Fruit fly (Drosophila melanogaster) whole organism, embryonic: ENCODE measurements around the gene CG6739.

Experiments
- BtbVII ChIP-seq: fragments of 200-800 bp; sonication (Bioruptor generic); optimal IDR thresholded peaks from 3 replicates; lab custom pipeline; 2017; ENCODE audit warnings: missing biosample characterization, mild to moderate bottlenecking, missing genetic modification characterization
- CG10543 ChIP-seq: fragments of 200-800 bp; sonication (Bioruptor generic); optimal IDR thresholded peaks from 3 replicates; lab custom pipeline; 2017; ENCODE audit warnings: missing biosample characterization, mild to moderate bottlenecking, missing genetic modification characterization, moderate library complexity
- CG11398 ChIP-seq: fragments of 200-800 bp; sonication (Bioruptor generic); optimal IDR thresholded peaks from 2 replicates; lab custom pipeline; 2016; ENCODE audit warnings: missing biosample characterization, missing genetic modification characterization
- CG14014 ChIP-seq: fragments of 200-800 bp; sonication (Bioruptor generic); IDR thresholded peaks from 2 replicates; pipeline ENCODE4 v1.3.6; 2022; ENCODE audit warnings: missing biosample characterization, missing genetic modification characterization
- CG14050 ChIP-seq: fragments of 200-800 bp; sonication (Bioruptor generic); IDR thresholded peaks from 3 replicates; pipeline ENCODE4 v1.3.6; 2022; ENCODE audit warnings: missing biosample characterization, missing genetic modification characterization
- CG14667 ChIP-seq: fragments of 200-800 bp; sonication (Bioruptor generic); IDR thresholded peaks from 2 replicates; pipeline ENCODE4 v1.3.6; 2022; ENCODE audit warnings: missing biosample characterization, missing genetic modification characterization
- CG18476 ChIP-seq: fragments of 200-800 bp; sonication (Bioruptor generic); optimal IDR thresholded peaks from 2 replicates; lab custom pipeline; 2016; ENCODE audit warnings: missing biosample characterization, mild to moderate bottlenecking, missing genetic modification characterization
- CG2875 ChIP-seq: fragments of 200-800 bp; sonication (Bioruptor generic); optimal IDR thresholded peaks from 2 replicates; lab custom pipeline; 2017; ENCODE audit warnings: missing biosample characterization, mild to moderate bottlenecking, missing genetic modification characterization, missing genetic modification reagents
- CG30403 ChIP-seq: fragments of 200-800 bp; sonication (Bioruptor generic); optimal IDR thresholded peaks from 3 replicates; lab custom pipeline; 2016; ENCODE audit warnings: missing biosample characterization, missing genetic modification characterization
- CG3163 ChIP-seq: fragments of 200-800 bp; sonication (Bioruptor generic); optimal IDR thresholded peaks from 3 replicates; lab custom pipeline; 2016; ENCODE audit warnings: missing biosample characterization, missing genetic modification characterization
- CG33213 ChIP-seq: fragments of 200-800 bp; sonication (Bioruptor generic); optimal IDR thresholded peaks from 3 replicates; lab custom pipeline; 2016; ENCODE audit warnings: missing biosample characterization, missing genetic modification characterization
- CG3407 ChIP-seq: fragments of 200-800 bp; sonication (Bioruptor generic); optimal IDR thresholded peaks from 2 replicates; lab custom pipeline; 2018; ENCODE audit warnings: missing biosample characterization, mild to moderate bottlenecking, missing genetic modification characterization
- CG43689 ChIP-seq: fragments of 200-800 bp; sonication (Bioruptor generic); IDR thresholded peaks from 2 replicates; pipeline ENCODE4 v1.3.6; 2022; ENCODE audit warnings: missing biosample characterization, missing genetic modification characterization
- CG4404 ChIP-seq: fragments of 200-800 bp; sonication (Bioruptor generic); IDR thresholded peaks from 2 replicates; pipeline ENCODE4 v1.3.6; 2022; ENCODE audit warnings: missing biosample characterization, missing genetic modification characterization
- CG5180 ChIP-seq: fragments of 200-800 bp; sonication (Bioruptor generic); optimal IDR thresholded peaks from 3 replicates; lab custom pipeline; 2017; ENCODE audit warnings: missing biosample characterization, missing genetic modification characterization, mild to moderate bottlenecking, moderate library complexity, missing genetic modification reagents
- CG5245 ChIP-seq: fragments of 200-800 bp; sonication (Bioruptor generic); optimal IDR thresholded peaks from 3 replicates; lab custom pipeline; 2016; ENCODE audit warnings: missing biosample characterization, missing genetic modification characterization
- CG6254 ChIP-seq: fragments of 200-800 bp; sonication (Bioruptor generic); optimal IDR thresholded peaks from 3 replicates; lab custom pipeline; 2017; ENCODE audit warnings: mild to moderate bottlenecking, missing biosample characterization, missing genetic modification reagents, missing genetic modification characterization
- CG6272 ChIP-seq: fragments of 200-800 bp; sonication (Bioruptor generic); IDR thresholded peaks from 2 replicates; pipeline ENCODE4 v1.3.6; 2022; ENCODE audit warnings: missing biosample characterization, missing genetic modification characterization
- CG6689 ChIP-seq: fragments of 200-800 bp; sonication (Bioruptor generic); IDR thresholded peaks from 2 replicates; pipeline ENCODE4 v1.3.6; 2022; ENCODE audit warnings: missing biosample characterization, missing genetic modification characterization
- CG7556 ChIP-seq: fragments of 200-800 bp; sonication (Bioruptor generic); optimal IDR thresholded peaks from 2 replicates; lab custom pipeline; 2017; ENCODE audit warnings: missing biosample characterization, mild to moderate bottlenecking, missing genetic modification characterization
- CG8765 ChIP-seq: fragments of 200-800 bp; sonication (Bioruptor generic); IDR thresholded peaks from 2 replicates; pipeline ENCODE4 v1.3.6; 2022; ENCODE audit warnings: missing biosample characterization, missing genetic modification characterization
- CG8924 ChIP-seq: fragments of 200-800 bp; optimal IDR thresholded peaks from 3 replicates; lab custom pipeline; 2019; ENCODE audit warnings: missing biosample characterization, mild to moderate bottlenecking, missing genetic modification characterization, moderate library complexity
- CTCF ChIP-seq: fragments of 200-800 bp; sonication (Bioruptor generic); optimal IDR thresholded peaks from 2 replicates; lab custom pipeline; 2017; ENCODE audit warnings: missing biosample characterization, mild to moderate bottlenecking, missing genetic modification characterization, moderate library complexity
- Drgx ChIP-seq: fragments of 200-800 bp; sonication (Bioruptor generic); IDR thresholded peaks from 2 replicates; pipeline ENCODE4 v1.3.6; 2022; ENCODE audit warnings: missing biosample characterization, missing genetic modification characterization
- Ets65A ChIP-seq: fragments of 200-800 bp; sonication (Bioruptor generic); peaks from one replicate; lab custom pipeline; 2016; ENCODE audit warnings: missing biosample characterization, missing genetic modification characterization
- HLH54F ChIP-seq: fragments of 200-800 bp; sonication (Bioruptor generic); optimal IDR thresholded peaks from 3 replicates; lab custom pipeline; 2016; ENCODE audit warnings: missing biosample characterization, missing genetic modification characterization
- Mes4 ChIP-seq: fragments of 200-800 bp; sonication (Bioruptor generic); optimal IDR thresholded peaks from 2 replicates; lab custom pipeline; 2016; ENCODE audit warnings: missing biosample characterization, missing genetic modification characterization
- Nf-YA ChIP-seq: fragments of 200-800 bp; sonication (Bioruptor generic); IDR thresholded peaks from 2 replicates; pipeline ENCODE4 v1.3.6; 2022; ENCODE audit warnings: missing biosample characterization, missing genetic modification characterization
- NfI ChIP-seq: fragments of 200-800 bp; sonication (Bioruptor generic); optimal IDR thresholded peaks from 3 replicates; lab custom pipeline; 2018; ENCODE audit warnings: missing biosample characterization, mild to moderate bottlenecking, missing genetic modification characterization, moderate library complexity
- Optix ChIP-seq: fragments of 200-800 bp; sonication (Bioruptor generic); IDR thresholded peaks from 3 replicates; pipeline ENCODE4 v1.3.6; 2022; ENCODE audit warnings: missing biosample characterization, missing genetic modification characterization
- Rx ChIP-seq: fragments of 200-800 bp; sonication (Bioruptor generic); IDR thresholded peaks from 2 replicates; pipeline ENCODE4 v1.3.6; 2022; ENCODE audit warnings: missing biosample characterization, missing genetic modification characterization
- Sin3A ChIP-seq: fragments of >200 bp; optimal IDR thresholded peaks from 2 replicates; lab custom pipeline; 2018
- Sry-β ChIP-seq: fragments of 200-800 bp; sonication (Bioruptor generic); optimal IDR thresholded peaks from 2 replicates; lab custom pipeline; 2018; ENCODE audit warnings: missing biosample characterization, mild to moderate bottlenecking, missing genetic modification characterization, moderate library complexity
- Ssrp ChIP-seq: fragments of 200-800 bp; sonication (Bioruptor generic); optimal IDR thresholded peaks from 2 replicates; lab custom pipeline; 2018; ENCODE audit warnings: missing biosample characterization, mild to moderate bottlenecking, missing genetic modification characterization, moderate library complexity
- YL-1 ChIP-seq: fragments of 200-800 bp; sonication (Bioruptor generic); optimal IDR thresholded peaks from 3 replicates; lab custom pipeline; 2017; ENCODE audit warnings: missing biosample characterization, mild to moderate bottlenecking, missing genetic modification characterization
- al ChIP-seq: fragments of 200-800 bp; sonication (Bioruptor generic); IDR thresholded peaks from 2 replicates; pipeline ENCODE4 v1.3.6; 2022; ENCODE audit warnings: missing biosample characterization, missing genetic modification characterization
- cg ChIP-seq: fragments of 200-800 bp; sonication (Bioruptor generic); optimal IDR thresholded peaks from 3 replicates; lab custom pipeline; 2019; ENCODE audit warnings: missing biosample characterization, mild to moderate bottlenecking, missing genetic modification characterization, moderate library complexity
- fd102C ChIP-seq: fragments of 200-800 bp; sonication (Bioruptor generic); optimal IDR thresholded peaks from 2 replicates; lab custom pipeline; 2018; ENCODE audit warnings: missing biosample characterization, mild to moderate bottlenecking, missing genetic modification characterization, moderate library complexity
- gfzf ChIP-seq: fragments of 200-800 bp; sonication (Bioruptor generic); optimal IDR thresholded peaks from 2 replicates; lab custom pipeline; 2016; ENCODE audit warnings: missing biosample characterization, mild to moderate bottlenecking, missing genetic modification characterization, moderate library complexity
- ind ChIP-seq: fragments of 200-800 bp; sonication (Bioruptor generic); optimal IDR thresholded peaks from 3 replicates; lab custom pipeline; 2016; ENCODE audit warnings: missing biosample characterization, missing genetic modification characterization
- kay ChIP-seq: fragments of 200-800 bp; sonication (Bioruptor generic); optimal IDR thresholded peaks from 2 replicates; lab custom pipeline; 2016; ENCODE audit warnings: missing biosample characterization, missing genetic modification characterization
- p53 ChIP-seq: fragments of 200-800 bp; sonication (Bioruptor generic); optimal IDR thresholded peaks from 2 replicates; lab custom pipeline; 2016; ENCODE audit warnings: missing biosample characterization, missing genetic modification characterization
- peb ChIP-seq: fragments of 200-800 bp; sonication (Bioruptor generic); IDR thresholded peaks from 2 replicates; pipeline ENCODE4 v1.3.6; 2022; ENCODE audit warnings: missing biosample characterization, missing genetic modification characterization
- pum ChIP-seq: fragments of 200-800 bp; sonication (Bioruptor generic); optimal IDR thresholded peaks from 2 replicates; lab custom pipeline; 2016; ENCODE audit warnings: missing biosample characterization, missing genetic modification characterization
- pzg ChIP-seq: fragments of 200-800 bp; sonication (Bioruptor generic); optimal IDR thresholded peaks from 3 replicates; lab custom pipeline; 2018; ENCODE audit warnings: missing biosample characterization, mild to moderate bottlenecking, missing genetic modification characterization, moderate library complexity
- run ChIP-seq: fragments of 200-800 bp; sonication (Bioruptor generic); optimal IDR thresholded peaks from 3 replicates; lab custom pipeline; 2018; ENCODE audit warnings: missing biosample characterization, mild to moderate bottlenecking, missing genetic modification characterization
- scrt ChIP-seq: fragments of 200-800 bp; sonication (Bioruptor generic); optimal IDR thresholded peaks from 2 replicates; lab custom pipeline; 2018; ENCODE audit warnings: missing biosample characterization, mild to moderate bottlenecking, missing genetic modification characterization, moderate library complexity
- sens-2 ChIP-seq: fragments of 200-800 bp; sonication (Bioruptor generic); IDR thresholded peaks from 2 replicates; pipeline ENCODE4 v1.3.6; 2022; ENCODE audit warnings: missing biosample characterization, missing genetic modification characterization
- tap ChIP-seq: fragments of 200-800 bp; optimal IDR thresholded peaks from 3 replicates; lab custom pipeline; 2019; ENCODE audit warnings: missing biosample characterization, mild to moderate bottlenecking, missing genetic modification characterization, moderate library complexity
- unpg ChIP-seq: fragments of 200-800 bp; sonication (Bioruptor generic); optimal IDR thresholded peaks from 3 replicates; lab custom pipeline; 2018; ENCODE audit warnings: missing biosample characterization, mild to moderate bottlenecking, missing genetic modification characterization, moderate library complexity
- vnd ChIP-seq: fragments of 200-800 bp; sonication (Bioruptor generic); IDR thresholded peaks from 3 replicates; pipeline ENCODE4 v1.3.6; 2022; ENCODE audit warnings: missing biosample characterization, missing genetic modification characterization; ENCODE audit not compliant: partially characterized antibody
- vvl ChIP-seq: fragments of 200-800 bp; sonication (Bioruptor generic); IDR thresholded peaks from 2 replicates; pipeline ENCODE4 v1.3.6; 2022; ENCODE audit warnings: missing biosample characterization, missing genetic modification characterization

The CG6739 gene

DNA sequence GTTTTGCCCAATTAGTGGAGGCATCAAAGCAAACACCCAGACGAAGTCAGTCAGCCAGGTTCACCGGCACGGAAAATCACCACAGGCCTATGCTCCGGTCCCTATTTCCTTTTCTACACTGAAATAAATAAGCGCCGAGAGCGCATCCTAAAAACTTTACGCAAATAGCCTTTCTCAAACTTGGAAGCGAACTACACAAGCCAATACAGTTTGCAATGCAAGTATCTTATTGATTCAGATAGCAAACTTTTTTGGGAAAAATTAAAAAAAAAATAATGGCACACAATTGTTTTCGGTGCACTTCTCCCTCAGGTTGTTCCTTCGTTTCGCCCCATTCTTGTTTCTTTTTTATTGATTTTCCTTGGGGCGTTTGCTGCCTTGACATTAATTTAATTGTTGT lies 43.3 kb upstream of the CG6739 start (continued):
- TF ChIP-seq sens-2 (GFP tag; lab: Robert Waterston, UW) (0 out of 2 replicates have a peak, but pooled peaks have one; percentile 33), Nf-YA (0 out of 2 replicates have a peak, but pooled peaks have one; percentile 20), cg (no peak), CG14667 (GFP tag; lab: Robert Waterston, UW) (peak; percentile 36), CG3163 (peak; percentile 41), CG7556 (GFP tag; lab: Kevin White, UChicago) (peak; percentile 70), CG3407 (GFP tag; lab: Kevin White, UChicago) (peak; percentile 51), CG6254 (GFP tag; lab: Kevin White, UChicago) (peak; percentile 71), CG8924 (tag; lab: Kevin White, UChicago) (peak; percentile 59), CG4404 (GFP tag; lab: Robert Waterston, UW) (no peak), kay (peak; percentile 28), CG33213 (GFP tag; lab: Kevin White, UChicago) (peak; percentile 66), ind (peak; percentile 56), CG5245 (GFP tag; lab: Kevin White, UChicago) (peak; percentile 77), CG18476 (GFP tag; lab: Kevin White, UChicago) (peak; percentile 57), CG43689 (GFP tag; lab: Robert Waterston, UW) (no peak), CG30403 (GFP tag; lab: Kevin White, UChicago) (peak; percentile 56), BtbVII (GFP tag; lab: Kevin White, UChicago) (peak; percentile 37), Ssrp (tag; lab: Kevin White, UChicago) (peak; percentile 69), tap (peak; percentile 14), CG11398 (GFP tag; lab: Kevin White, UChicago) (peak; percentile 30), gfzf (GFP tag; lab: Kevin White, UChicago) (no peak), CG6272 (GFP tag; lab: Robert Waterston, UW) (peak; percentile 51), HLH54F (GFP tag; lab: Kevin White, UChicago) (peak; percentile 64), CG8765 (GFP tag; lab: Robert Waterston, UW) (peak; percentile 62), vvl (GFP tag; lab: Robert Waterston, UW) (peak; percentile 28), CG6689 (peak; percentile 67), CG14050 (peak; percentile 31; the same call in 1 of the 3 replicates), vnd (GFP tag; lab: Robert Waterston, UW) (no peak), CG2875 (peak; percentile 66), NfI (GFP tag; lab: Kevin White, UChicago) (peak; percentile 70), CG14014 (peak; percentile 57; the same call in 1 of the 2 replicates), pum (GFP tag; lab: Kevin White, UChicago) (peak; percentile 42), scrt (GFP tag; lab: Kevin White, UChicago) (peak; percentile 24), Optix (GFP tag; lab: Robert Waterston, UW) (peak; percentile 72), p53 (GFP tag; lab: Kevin White, UChicago) (peak; percentile 20), run (tag; lab: Kevin White, UChicago) (no peak), fd102C (GFP tag; lab: Kevin White, UChicago) (no peak), peb (GFP tag; lab: Robert Waterston, UW) (peak; percentile 27; the same call in 1 of the 2 replicates), Rx (GFP tag; lab: Robert Waterston, UW) (peak; percentile 34; the same call in 1 of the 2 replicates), CG5180 (GFP tag; lab: Kevin White, UChicago) (peak; percentile 17), Sry-β (GFP tag; lab: Kevin White, UChicago) (no peak), pzg (no peak), unpg (peak; percentile 79), Mes4 (GFP tag; lab: Kevin White, UChicago) (peak; percentile 68), Ets65A (GFP tag; lab: Kevin White, UChicago) (peak; percentile 97), YL-1 (GFP tag; lab: Kevin White, UChicago) (no peak), Sin3A (lab: Kevin White, UChicago) (no peak), CTCF (GFP tag; lab: Kevin White, UChicago) (peak; percentile 9), CG10543 (GFP tag; lab: Kevin White, UChicago) (no peak), Drgx (GFP tag; lab: Robert Waterston, UW) (no peak), al (GFP tag; lab: Robert Waterston, UW) (no peak)
